Fruit fly (Drosophila melanogaster) whole organism, embryonic: ENCODE results near the gene Wdfy2.

Experiments
- Bgb ChIP-seq: fragments of 200-800 bp; sonication (Bioruptor generic); IDR thresholded peaks from 2 replicates; pipeline ENCODE4 v1.3.6; 2022; ENCODE audit warnings: missing biosample characterization, missing genetic modification characterization; ENCODE audit not compliant: partially characterized antibody
- CG10274 ChIP-seq: fragments of 200-800 bp; sonication (Bioruptor generic); optimal IDR thresholded peaks from 3 replicates; lab custom pipeline; 2017; ENCODE audit warnings: missing biosample characterization, mild to moderate bottlenecking, missing genetic modification characterization
- CG10654 ChIP-seq: fragments of 200-800 bp; sonication (Bioruptor generic); optimal IDR thresholded peaks from 2 replicates; lab custom pipeline; 2016; ENCODE audit warnings: missing biosample characterization, missing genetic modification characterization
- CG10959 ChIP-seq: fragments of 200-800 bp; sonication (Bioruptor generic); IDR thresholded peaks from 2 replicates; pipeline ENCODE4 v1.3.6; 2022; ENCODE audit warnings: missing biosample characterization, missing genetic modification characterization
- CG11560 ChIP-seq: fragments of 200-800 bp; sonication (Bioruptor generic); IDR thresholded peaks from 3 replicates; pipeline ENCODE4 v1.3.6; 2022; ENCODE audit warnings: missing biosample characterization, missing genetic modification characterization
- CG12299 ChIP-seq: fragments of 200-800 bp; sonication (Bioruptor generic); optimal IDR thresholded peaks from 2 replicates; lab custom pipeline; 2018; ENCODE audit warnings: missing biosample characterization, mild to moderate bottlenecking, missing genetic modification characterization
- CG12391 ChIP-seq: fragments of 200-800 bp; sonication (Bioruptor generic); optimal IDR thresholded peaks from 3 replicates; lab custom pipeline; 2018; ENCODE audit warnings: missing biosample characterization, mild to moderate bottlenecking, missing genetic modification characterization, moderate library complexity
- CG12659 ChIP-seq: fragments of 200-800 bp; sonication (Bioruptor generic); optimal IDR thresholded peaks from 3 replicates; lab custom pipeline; 2017; ENCODE audit warnings: mild to moderate bottlenecking, missing biosample characterization, missing genetic modification reagents, missing genetic modification characterization
- CG14965 ChIP-seq: fragments of 200-800 bp; sonication (Bioruptor generic); optimal IDR thresholded peaks from 2 replicates; lab custom pipeline; 2016; ENCODE audit warnings: missing biosample characterization, missing genetic modification characterization, borderline replicate concordance
- CG16779 ChIP-seq: fragments of 200-800 bp; sonication (Bioruptor generic); IDR thresholded peaks from 2 replicates; pipeline ENCODE4 v1.3.6; 2022; ENCODE audit warnings: missing biosample characterization, missing genetic modification characterization
- CG17829 ChIP-seq: fragments of 200-800 bp; optimal IDR thresholded peaks from 2 replicates; lab custom pipeline; 2019; ENCODE audit warnings: missing biosample characterization, mild to moderate bottlenecking, missing genetic modification characterization, moderate library complexity
- CG2129 ChIP-seq: fragments of 200-800 bp; sonication (Bioruptor generic); IDR thresholded peaks from 2 replicates; pipeline ENCODE4 v1.3.6; 2022; ENCODE audit warnings: missing biosample characterization, missing genetic modification characterization; ENCODE audit not compliant: partially characterized antibody
- CG31388 ChIP-seq: fragments of 200-800 bp; sonication (Bioruptor generic); optimal IDR thresholded peaks from 2 replicates; lab custom pipeline; 2016; ENCODE audit warnings: missing biosample characterization, missing genetic modification characterization
- CG3995 ChIP-seq: fragments of 200-800 bp; sonication (Bioruptor generic); optimal IDR thresholded peaks from 3 replicates; lab custom pipeline; 2016; ENCODE audit warnings: missing biosample characterization, missing genetic modification characterization
- CG4328 ChIP-seq: fragments of 200-800 bp; sonication (Bioruptor generic); optimal IDR thresholded peaks from 3 replicates; lab custom pipeline; 2017; ENCODE audit warnings: missing biosample characterization, missing genetic modification reagents, missing genetic modification characterization
- CG4360 ChIP-seq: fragments of 200-800 bp; sonication (Bioruptor generic); IDR thresholded peaks from 2 replicates; pipeline ENCODE4 v1.3.6; 2022; ENCODE audit warnings: missing biosample characterization, missing genetic modification characterization
- CG5180 ChIP-seq: fragments of 200-800 bp; sonication (Bioruptor generic); optimal IDR thresholded peaks from 3 replicates; lab custom pipeline; 2017; ENCODE audit warnings: missing biosample characterization, missing genetic modification characterization, mild to moderate bottlenecking, moderate library complexity, missing genetic modification reagents
- CG7745 ChIP-seq: fragments of 200-800 bp; sonication (Bioruptor generic); optimal IDR thresholded peaks from 2 replicates; lab custom pipeline; 2018; ENCODE audit warnings: missing biosample characterization, mild to moderate bottlenecking, missing genetic modification characterization, moderate library complexity
- CG8924 ChIP-seq: fragments of 200-800 bp; optimal IDR thresholded peaks from 3 replicates; lab custom pipeline; 2019; ENCODE audit warnings: missing biosample characterization, mild to moderate bottlenecking, missing genetic modification characterization, moderate library complexity
- CG8944 ChIP-seq: fragments of 200-800 bp; sonication (Bioruptor generic); optimal IDR thresholded peaks from 3 replicates; lab custom pipeline; 2016; ENCODE audit warnings: missing biosample characterization, missing genetic modification characterization
- CG9609 ChIP-seq: fragments of 200-800 bp; sonication (Bioruptor generic); optimal IDR thresholded peaks from 3 replicates; lab custom pipeline; 2016; ENCODE audit warnings: missing biosample characterization, missing genetic modification characterization
- CTCF ChIP-seq: fragments of 200-800 bp; sonication (Bioruptor generic); optimal IDR thresholded peaks from 2 replicates; lab custom pipeline; 2017; ENCODE audit warnings: missing biosample characterization, mild to moderate bottlenecking, missing genetic modification characterization, moderate library complexity
- CkIIα-i1 ChIP-seq: fragments of 200-800 bp; sonication (Bioruptor generic); IDR thresholded peaks from 2 replicates; pipeline ENCODE4 v1.3.6; 2022; ENCODE audit warnings: missing biosample characterization, missing genetic modification characterization
- D ChIP-seq, 2 experiments: fragments of 200-800 bp in 1 of 2; fragments of >200 bp in 1 of 2; sonication (Bioruptor generic) in 1 of 2; optimal IDR thresholded peaks; 2 replicates in 1 of 2; 3 replicates in 1 of 2; lab custom pipeline; 2017; ENCODE audit warnings: mild to moderate bottlenecking in 1 of 2, missing biosample characterization in 1 of 2, missing genetic modification characterization in 1 of 2, missing genetic modification reagents in 1 of 2
- HLH3B ChIP-seq: fragments of 200-800 bp; sonication (Bioruptor generic); IDR thresholded peaks from 2 replicates; pipeline ENCODE4 v1.3.6; 2022; ENCODE audit warnings: missing biosample characterization, missing genetic modification characterization
- Hey ChIP-seq: fragments of 200-800 bp; sonication (Bioruptor generic); optimal IDR thresholded peaks from 3 replicates; lab custom pipeline; 2018; ENCODE audit warnings: missing biosample characterization, mild to moderate bottlenecking, missing genetic modification characterization
- Hr39 ChIP-seq: fragments of >200 bp; optimal IDR thresholded peaks from 2 replicates; lab custom pipeline; 2017
- Lhr ChIP-seq: fragments of 200-800 bp; sonication (Bioruptor generic); optimal IDR thresholded peaks from 3 replicates; lab custom pipeline; 2017; ENCODE audit warnings: mild to moderate bottlenecking, missing biosample characterization, missing genetic modification reagents, missing genetic modification characterization
- Meics ChIP-seq: fragments of 200-800 bp; sonication (Bioruptor generic); optimal IDR thresholded peaks from 2 replicates; lab custom pipeline; 2017; ENCODE audit warnings: missing biosample characterization, mild to moderate bottlenecking, missing genetic modification characterization
- NK7.1 ChIP-seq: fragments of 200-800 bp; sonication (Bioruptor generic); optimal IDR thresholded peaks from 3 replicates; lab custom pipeline; 2016; ENCODE audit warnings: missing biosample characterization, missing genetic modification characterization
- Nf-YC ChIP-seq: fragments of 200-800 bp; optimal IDR thresholded peaks from 3 replicates; lab custom pipeline; 2019; ENCODE audit warnings: missing biosample characterization, mild to moderate bottlenecking, missing genetic modification characterization, moderate library complexity
- NfI ChIP-seq: fragments of 200-800 bp; sonication (Bioruptor generic); optimal IDR thresholded peaks from 3 replicates; lab custom pipeline; 2018; ENCODE audit warnings: missing biosample characterization, mild to moderate bottlenecking, missing genetic modification characterization, moderate library complexity
- Rx ChIP-seq: fragments of 200-800 bp; sonication (Bioruptor generic); IDR thresholded peaks from 2 replicates; pipeline ENCODE4 v1.3.6; 2022; ENCODE audit warnings: missing biosample characterization, missing genetic modification characterization
- al ChIP-seq: fragments of 200-800 bp; sonication (Bioruptor generic); IDR thresholded peaks from 2 replicates; pipeline ENCODE4 v1.3.6; 2022; ENCODE audit warnings: missing biosample characterization, missing genetic modification characterization
- chinmo ChIP-seq: fragments of 200-800 bp; sonication (Bioruptor generic); IDR thresholded peaks from 4 replicates; pipeline ENCODE4 v1.3.6; 2022; ENCODE audit warnings: missing biosample characterization, missing genetic modification characterization; ENCODE audit not compliant: partially characterized antibody
- grn ChIP-seq: fragments of 200-800 bp; sonication (Bioruptor generic); optimal IDR thresholded peaks from 3 replicates; lab custom pipeline; 2017; ENCODE audit warnings: missing biosample characterization, missing genetic modification characterization
- h ChIP-seq: fragments of >200 bp; optimal IDR thresholded peaks from 2 replicates; lab custom pipeline; 2017
- her ChIP-seq: fragments of 200-800 bp; sonication (Bioruptor generic); optimal IDR thresholded peaks from 2 replicates; lab custom pipeline; 2016; ENCODE audit warnings: missing biosample characterization, missing genetic modification characterization
- insv ChIP-seq, 2 experiments: fragments of 200-800 bp; sonication (Bioruptor generic); optimal IDR thresholded peaks; 3 replicates each; lab custom pipeline; 2016 to 2018; ENCODE audit warnings: missing biosample characterization in 2 of 2, missing genetic modification characterization in 2 of 2
- lab ChIP-seq: fragments of 200-800 bp; sonication (Bioruptor generic); optimal IDR thresholded peaks from 3 replicates; lab custom pipeline; 2017; ENCODE audit warnings: missing biosample characterization, missing genetic modification characterization, mild to moderate bottlenecking, moderate library complexity, missing genetic modification reagents
- lov ChIP-seq, 2 experiments: fragments of 200-800 bp in 1 of 2; fragments of >200 bp in 1 of 2; sonication (Bioruptor generic) in 1 of 2; IDR thresholded peaks in 1 of 2; optimal IDR thresholded peaks in 1 of 2; 2 replicates in 1 of 2; 3 replicates in 1 of 2; pipeline versions ENCODE4 v1.3.6 to Lab custom; 2017 to 2022; ENCODE audit warnings: missing biosample characterization in 1 of 2, missing genetic modification characterization in 1 of 2
- maf-S ChIP-seq: fragments of 200-800 bp; sonication (Bioruptor generic); optimal IDR thresholded peaks from 2 replicates; lab custom pipeline; 2016; ENCODE audit warnings: missing biosample characterization, missing genetic modification characterization
- mam ChIP-seq: fragments of 200-800 bp; sonication (Bioruptor generic); optimal IDR thresholded peaks from 3 replicates; lab custom pipeline; 2016; ENCODE audit warnings: missing biosample characterization, missing genetic modification characterization
- mirr ChIP-seq: fragments of 200-800 bp; sonication (Bioruptor generic); optimal IDR thresholded peaks from 3 replicates; lab custom pipeline; 2018; ENCODE audit warnings: missing biosample characterization, mild to moderate bottlenecking, missing genetic modification characterization
- rib ChIP-seq: fragments of 200-800 bp; sonication (Bioruptor generic); IDR thresholded peaks from 2 replicates; pipeline ENCODE4 v1.3.6; 2022; ENCODE audit warnings: missing biosample characterization, missing genetic modification characterization
- seq ChIP-seq: fragments of 200-800 bp; sonication (Bioruptor generic); IDR thresholded peaks from 2 replicates; pipeline ENCODE4 v1.3.6; 2022; ENCODE audit warnings: missing biosample characterization, missing genetic modification characterization
- slbo ChIP-seq: fragments of 200-800 bp; sonication (Bioruptor generic); IDR thresholded peaks from 2 replicates; pipeline ENCODE4 v1.3.6; 2022; ENCODE audit warnings: missing biosample characterization, missing genetic modification characterization
- slou ChIP-seq: fragments of 200-800 bp; sonication (Bioruptor generic); optimal IDR thresholded peaks from 3 replicates; lab custom pipeline; 2016; ENCODE audit warnings: missing biosample characterization, missing genetic modification characterization
- tll ChIP-seq, 2 experiments: fragments of 200-800 bp in 1 of 2; fragments of >200 bp in 1 of 2; sonication (Bioruptor generic) in 1 of 2; optimal IDR thresholded peaks; 2 replicates each; lab custom pipeline; 2017 to 2019; ENCODE audit warnings: missing biosample characterization in 2 of 2, missing genetic modification characterization in 2 of 2, mild to moderate bottlenecking in 1 of 2, moderate library complexity in 1 of 2

Gene Wdfy2

dm6 chr2L:10430802-10431476 lies 7.8 kb downstream of the Wdfy2 start, which contains the start of the genes Bug22 and TfIIB (continued):
- TF ChIP-seq lov (optimal IDR thresholded peaks at IDR 0.05; lab: Kevin White, UChicago): no peak
- no peak for TF ChIP-seq lov (GFP tag; IDR thresholded peaks at IDR 0.05; lab: Robert Waterston, UW)
- TF ChIP-seq CG14965: no peak
- peak; percentile 88 for TF ChIP-seq CG12391 (tag; lab: Kevin White, UChicago)
- TF ChIP-seq al (GFP tag; lab: Robert Waterston, UW): no peak
- TF ChIP-seq D (optimal IDR thresholded peaks at IDR 0.05; lab: Kevin White, UChicago): no peak
- peak; percentile 23 for TF ChIP-seq D (GFP tag; optimal IDR thresholded peaks at IDR 0.05; lab: Kevin White, UChicago)
- peak; percentile 83 for TF ChIP-seq CG8924 (tag; lab: Kevin White, UChicago)
- peak; percentile 75 for TF ChIP-seq Nf-YC (tag; lab: Kevin White, UChicago)
- TF ChIP-seq CG5180: no peak
- peak; percentile 77 for TF ChIP-seq mam (GFP tag; lab: Kevin White, UChicago)
- TF ChIP-seq CG2129 (GFP tag; lab: Robert Waterston, UW): no peak
- peak in 1 of 2 experiments; percentile 37 for TF ChIP-seq insv (GFP tag; optimal IDR thresholded peaks at IDR 0.05; lab: Kevin White, UChicago)
- TF ChIP-seq slbo (GFP tag; lab: Robert Waterston, UW): peak; percentile 86
- TF ChIP-seq CG17829 (tag; lab: Kevin White, UChicago): peak; percentile 80
- no peak for TF ChIP-seq CG10274 (GFP tag; lab: Kevin White, UChicago)
- peak; percentile 63 for TF ChIP-seq CG9609 (GFP tag; lab: Kevin White, UChicago)
- TF ChIP-seq CG7745: no peak
- peak; percentile 79 for TF ChIP-seq rib
- no peak for TF ChIP-seq seq (GFP tag; lab: Robert Waterston, UW)
- peak; percentile 50 for TF ChIP-seq CG10654
- TF ChIP-seq CG4328 (GFP tag; lab: Kevin White, UChicago): peak; percentile 44
- no peak for TF ChIP-seq lab (GFP tag; lab: Kevin White, UChicago)
- no peak for TF ChIP-seq CG10959 (GFP tag; lab: Robert Waterston, UW)
- TF ChIP-seq Hr39: no peak
- peak; percentile 25 for TF ChIP-seq her (GFP tag; lab: Kevin White, UChicago)
- peak; percentile 58 for TF ChIP-seq HLH3B
- TF ChIP-seq Bgb (GFP tag; lab: Robert Waterston, UW): peak; percentile 19; the same call in 1 of the 2 replicates
- 0 out of 2 replicates have a peak, but pooled peaks have one; percentile 12 for TF ChIP-seq CG16779
- TF ChIP-seq maf-S: peak; percentile 62
- TF ChIP-seq NfI: peak; percentile 82
- no peak for TF ChIP-seq h (lab: Kevin White, UChicago)
- no peak for TF ChIP-seq Hey (tag; lab: Kevin White, UChicago)
- TF ChIP-seq CG31388: peak; percentile 36
- peak; percentile 40 for TF ChIP-seq Rx (GFP tag; lab: Robert Waterston, UW)
- TF ChIP-seq slou (GFP tag; lab: Kevin White, UChicago): peak; percentile 62
- TF ChIP-seq CG3995 (GFP tag; lab: Kevin White, UChicago): peak; percentile 17
- TF ChIP-seq CkIIα-i1 (GFP tag; lab: Robert Waterston, UW): no peak
- TF ChIP-seq mirr (GFP tag; lab: Kevin White, UChicago): peak; percentile 45
- TF ChIP-seq chinmo (GFP tag; lab: Robert Waterston, UW): no peak
- TF ChIP-seq CG8944 (GFP tag; lab: Kevin White, UChicago): peak; percentile 63
- peak; percentile 26 for TF ChIP-seq Lhr (GFP tag; lab: Kevin White, UChicago)
- TF ChIP-seq tll (GFP tag; optimal IDR thresholded peaks at IDR 0.05; lab: Kevin White, UChicago): peak in 1 of 2 experiments; percentile 50
- TF ChIP-seq CG12299 (tag; lab: Kevin White, UChicago): peak; percentile 28
- peak; percentile 40; the same call in 1 of the 2 replicates for TF ChIP-seq CG4360 (GFP tag; lab: Robert Waterston, UW)
- TF ChIP-seq Meics (GFP tag; lab: Kevin White, UChicago): peak; percentile 74
- no peak for TF ChIP-seq CTCF (GFP tag; lab: Kevin White, UChicago)
- TF ChIP-seq CG11560 (tag; lab: Robert Waterston, UW): no peak
- no peak for TF ChIP-seq NK7.1 (GFP tag; lab: Kevin White, UChicago)
- TF ChIP-seq CG12659: peak; percentile 83
- no peak for TF ChIP-seq grn (GFP tag; lab: Kevin White, UChicago)
